Fruit fly (Drosophila melanogaster): ENCODE results near the gene CG15211.

Gene CG15211

dm6 chrX:10815511-10816080, 43.3 kb downstream of the CG15211 start:
- 0 out of 4 replicates have a peak, but pooled peaks have one; percentile 39 for TF ChIP-seq Dll (GFP tag; IDR thresholded peaks at IDR 0.05; ENCODE audit: partially characterized antibody)
- no peak for TF ChIP-seq CG16779 (GFP tag; IDR thresholded peaks at IDR 0.05)
- TF ChIP-seq Fer2 (tag; optimal IDR thresholded peaks at IDR 0.05), result no peak
- TF ChIP-seq Rfx (GFP tag; IDR thresholded peaks at IDR 0.05), result peak; percentile 20; the same call in 1 of the 2 replicates
- no peak for TF ChIP-seq CG3995 (GFP tag; optimal IDR thresholded peaks at IDR 0.05)
- peak; percentile 8; the same call in 1 of the 2 replicates for TF ChIP-seq CG4360 (GFP tag; IDR thresholded peaks at IDR 0.05)
- TF ChIP-seq CG18011 (GFP tag; optimal IDR thresholded peaks at IDR 0.05), result no peak
- peak; percentile 34 for TF ChIP-seq Nf-YC (tag; optimal IDR thresholded peaks at IDR 0.05)
- TF ChIP-seq B-H2 (GFP tag; optimal IDR thresholded peaks at IDR 0.05), result no peak
- TF ChIP-seq wdn (GFP tag; IDR thresholded peaks at IDR 0.05), result no peak
- no peak for TF ChIP-seq Lhr (GFP tag; optimal IDR thresholded peaks at IDR 0.05)
- no peak for TF ChIP-seq CG2712 (tag; optimal IDR thresholded peaks at IDR 0.05)
- no peak for TF ChIP-seq CG10209 (GFP tag; optimal IDR thresholded peaks at IDR 0.05)
- peak; percentile 41; the same call in 1 of the 3 replicates for TF ChIP-seq HLH4C (GFP tag; IDR thresholded peaks at IDR 0.05; ENCODE audit: partially characterized antibody)
- TF ChIP-seq CG15601 (tag; optimal IDR thresholded peaks at IDR 0.05), result no peak
- no peak for TF ChIP-seq CG10462 (GFP tag; optimal IDR thresholded peaks at IDR 0.05)
- peak; percentile 24 for TF ChIP-seq CHES-1-like (GFP tag; optimal IDR thresholded peaks at IDR 0.05)
- TF ChIP-seq CG10959 (GFP tag; IDR thresholded peaks at IDR 0.05), result no peak
- TF ChIP-seq Bdp1 (GFP tag; optimal IDR thresholded peaks at IDR 0.05), result no peak
- TF ChIP-seq CG1602 (GFP tag; optimal IDR thresholded peaks at IDR 0.05), result no peak
- no peak for TF ChIP-seq CG10431 (GFP tag; optimal IDR thresholded peaks at IDR 0.05)
- peak; percentile 19 for TF ChIP-seq psq (GFP tag; optimal IDR thresholded peaks at IDR 0.05)
- no peak for TF ChIP-seq repo (GFP tag; optimal IDR thresholded peaks at IDR 0.05)
- TF ChIP-seq Bgb (GFP tag; IDR thresholded peaks at IDR 0.05; ENCODE audit: partially characterized antibody), result peak; percentile 75; the same call in 1 of the 2 replicates
- no peak for TF ChIP-seq disco-r (GFP tag; optimal IDR thresholded peaks at IDR 0.05)
- TF ChIP-seq CG7745 (tag; optimal IDR thresholded peaks at IDR 0.05), result peak; percentile 56
- peak; percentile 92 for TF ChIP-seq pros (GFP tag; optimal IDR thresholded peaks at IDR 0.05)
- TF ChIP-seq Sox100B (GFP tag; optimal IDR thresholded peaks at IDR 0.05), result no peak
- peak; percentile 45 to 73 for TF ChIP-seq Trl (optimal IDR thresholded peaks at IDR 0.05)
- peak; percentile 24 for TF ChIP-seq Trl (GFP tag; optimal IDR thresholded peaks at IDR 0.05)
- no peak for TF ChIP-seq Sin3A (optimal IDR thresholded peaks at IDR 0.05)
- TF ChIP-seq org-1 (GFP tag; optimal IDR thresholded peaks at IDR 0.05), result no peak
- no peak for TF ChIP-seq Awh (GFP tag; IDR thresholded peaks at IDR 0.05)
- TF ChIP-seq CG10979 (tag; optimal IDR thresholded peaks at IDR 0.05), result no peak
- TF ChIP-seq CG12391 (tag; optimal IDR thresholded peaks at IDR 0.05), result no peak
- TF ChIP-seq Ada2b (GFP tag; IDR thresholded peaks at IDR 0.05), result no peak
- TF ChIP-seq Nf-YA (GFP tag; IDR thresholded peaks at IDR 0.05), result no peak
- no peak for TF ChIP-seq ewg (GFP tag; optimal IDR thresholded peaks at IDR 0.05)
- TF ChIP-seq lmd (GFP tag; IDR thresholded peaks at IDR 0.05), result no peak
- peak; percentile 17; the same call in 1 of the 3 replicates for TF ChIP-seq so (GFP tag; IDR thresholded peaks at IDR 0.05)
- no peak for TF ChIP-seq sim (GFP tag; IDR thresholded peaks at IDR 0.05)
- TF ChIP-seq caup (GFP tag; optimal IDR thresholded peaks at IDR 0.05; ENCODE audit: severe bottlenecking), result no peak
- no peak for TF ChIP-seq her (GFP tag; optimal IDR thresholded peaks at IDR 0.05)
- TF ChIP-seq pnt (GFP tag; optimal IDR thresholded peaks at IDR 0.05), result no peak
- TF ChIP-seq Antp (GFP tag; optimal IDR thresholded peaks at IDR 0.05), result no peak
- TF ChIP-seq CG3407 (GFP tag; optimal IDR thresholded peaks at IDR 0.05), result no peak
- TF ChIP-seq salm (tag; optimal IDR thresholded peaks at IDR 0.05), result no peak
- TF ChIP-seq CG31224 (GFP tag; IDR thresholded peaks at IDR 0.05), result no peak
- TF ChIP-seq Hmr (GFP tag; optimal IDR thresholded peaks at IDR 0.05), result peak; percentile 10
- peak; percentile 14; the same call in 1 of the 2 replicates for TF ChIP-seq sob (GFP tag; IDR thresholded peaks at IDR 0.05)
- TF ChIP-seq CG18599 (GFP tag; optimal IDR thresholded peaks at IDR 0.05), result no peak
